Worm (Caenorhabditis elegans) whole organism, L1 larva: ENCODE results near the gene snai-1.

Experiments
- lin-39 ChIP-seq: fragments of 150-350 bp; optimal IDR thresholded peaks from 2 replicates; lab custom pipeline; 2014; ENCODE audit warnings: missing biosample characterization, missing genetic modification reagents, missing genetic modification characterization
- nhr-12 ChIP-seq: sonication (generic microtip); optimal IDR thresholded peaks from 2 replicates; lab custom pipeline; 2017; ENCODE audit warnings: missing biosample characterization, missing genetic modification characterization
- nhr-90 ChIP-seq: sonication (generic microtip); optimal IDR thresholded peaks from 2 replicates; lab custom pipeline; 2016; ENCODE audit warnings: mild to moderate bottlenecking, missing genetic modification characterization, missing compliant biosample characterization; ENCODE audit not compliant: poor library complexity
- pqm-1 ChIP-seq: sonication (generic microtip); optimal IDR thresholded peaks from 3 replicates; lab custom pipeline; 2017; ENCODE audit warnings: missing biosample characterization, missing genetic modification characterization
- ztf-4 ChIP-seq: fragments of 150-350 bp; optimal IDR thresholded peaks from 2 replicates; lab custom pipeline; 2014; ENCODE audit warnings: missing biosample characterization, missing genetic modification characterization

- TF ChIP-seq pqm-1 (tag; lab: Kevin White, UChicago) (no peak), lin-39 (no peak), nhr-90 (no peak), nhr-12 (tag; lab: Kevin White, UChicago) (no peak), ztf-4 (tag; lab: Kevin White, UChicago) (no peak)
These were observed 960 bp upstream of the snai-1 start for ce11 chrIV:314475-314874.
